Fruit fly (Drosophila melanogaster) Kc167 (cell line): ENCODE data around the gene escl.

Source experiments
- Myc ChIP-seq: fragments of >200 bp; optimal IDR thresholded peaks from 2 replicates; lab custom pipeline; 2017; ENCODE audit warnings: missing external identifiers
- Sin3A ChIP-seq: fragments of >200 bp; optimal IDR thresholded peaks from 2 replicates; lab custom pipeline; 2018; ENCODE audit warnings: missing external identifiers
- h ChIP-seq: fragments of >200 bp; optimal IDR thresholded peaks from 3 replicates; lab custom pipeline; 2018; ENCODE audit warnings: missing external identifiers
- insv ChIP-seq: fragments of >200 bp; optimal IDR thresholded peaks from 3 replicates; lab custom pipeline; 2018; ENCODE audit warnings: missing external identifiers
- psq ChIP-seq: fragments of >200 bp; optimal IDR thresholded peaks from 2 replicates; lab custom pipeline; 2017; ENCODE audit warnings: missing external identifiers
- ttk ChIP-seq: sonication (Bioruptor generic); optimal IDR thresholded peaks from 2 replicates; lab custom pipeline; 2017; ENCODE audit warnings: missing external identifiers

DNA sequence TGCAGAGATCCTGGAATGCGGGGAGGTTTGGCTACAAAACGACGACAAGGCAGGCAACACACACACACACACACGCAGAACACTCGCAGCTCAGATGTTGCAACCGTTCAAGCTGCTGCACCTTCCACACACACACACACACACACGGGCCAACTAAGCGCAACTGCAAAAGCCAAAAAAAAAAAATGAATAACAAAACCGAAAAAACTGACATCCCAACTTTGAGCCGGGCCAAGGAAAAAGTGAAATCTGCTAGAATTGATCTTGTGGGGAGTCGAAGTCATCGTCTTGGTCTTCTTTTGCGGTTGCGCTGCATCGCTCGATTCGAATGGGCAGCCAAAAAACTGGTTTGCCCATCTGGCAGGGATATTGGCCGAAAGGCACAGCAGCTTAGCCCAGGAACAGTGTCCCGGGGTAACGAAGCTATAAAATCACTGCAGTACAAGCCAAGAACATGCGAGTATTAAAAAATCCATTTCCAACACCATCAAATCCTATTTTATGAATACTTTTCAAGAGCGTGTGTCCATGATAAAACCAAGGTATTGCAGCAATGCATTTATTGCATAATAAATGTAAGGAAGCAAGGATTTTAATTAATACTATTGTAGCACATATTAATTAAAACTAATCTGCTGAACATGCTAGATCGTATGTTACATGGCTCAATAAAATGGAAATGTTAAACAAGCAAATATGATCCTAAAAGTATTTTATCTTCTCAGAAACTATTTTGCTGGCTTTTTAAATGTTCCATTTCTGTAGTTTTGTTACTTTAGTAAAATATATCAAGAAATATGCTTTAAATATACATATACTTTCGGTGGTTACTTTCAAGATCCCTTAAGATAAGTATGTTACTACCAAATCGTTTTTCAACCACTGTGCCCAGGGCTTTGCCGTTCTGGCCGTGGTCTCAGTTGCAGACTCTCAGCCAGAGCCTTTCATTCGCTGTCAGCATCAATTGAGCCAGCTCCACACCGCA is 24.8 kb upstream of the escl start:
- no peak for TF ChIP-seq Myc
- TF ChIP-seq h (lab: Kevin White, UChicago) = no peak
- no peak for TF ChIP-seq psq (lab: Kevin White, UChicago)
- no peak for TF ChIP-seq Sin3A (lab: Kevin White, UChicago)
- no peak for TF ChIP-seq insv (lab: Kevin White, UChicago)
- no peak for TF ChIP-seq ttk (lab: Kevin White, UChicago)
